Fruit fly (Drosophila melanogaster): ENCODE results near the gene Svip.

The Svip gene

DNA sequence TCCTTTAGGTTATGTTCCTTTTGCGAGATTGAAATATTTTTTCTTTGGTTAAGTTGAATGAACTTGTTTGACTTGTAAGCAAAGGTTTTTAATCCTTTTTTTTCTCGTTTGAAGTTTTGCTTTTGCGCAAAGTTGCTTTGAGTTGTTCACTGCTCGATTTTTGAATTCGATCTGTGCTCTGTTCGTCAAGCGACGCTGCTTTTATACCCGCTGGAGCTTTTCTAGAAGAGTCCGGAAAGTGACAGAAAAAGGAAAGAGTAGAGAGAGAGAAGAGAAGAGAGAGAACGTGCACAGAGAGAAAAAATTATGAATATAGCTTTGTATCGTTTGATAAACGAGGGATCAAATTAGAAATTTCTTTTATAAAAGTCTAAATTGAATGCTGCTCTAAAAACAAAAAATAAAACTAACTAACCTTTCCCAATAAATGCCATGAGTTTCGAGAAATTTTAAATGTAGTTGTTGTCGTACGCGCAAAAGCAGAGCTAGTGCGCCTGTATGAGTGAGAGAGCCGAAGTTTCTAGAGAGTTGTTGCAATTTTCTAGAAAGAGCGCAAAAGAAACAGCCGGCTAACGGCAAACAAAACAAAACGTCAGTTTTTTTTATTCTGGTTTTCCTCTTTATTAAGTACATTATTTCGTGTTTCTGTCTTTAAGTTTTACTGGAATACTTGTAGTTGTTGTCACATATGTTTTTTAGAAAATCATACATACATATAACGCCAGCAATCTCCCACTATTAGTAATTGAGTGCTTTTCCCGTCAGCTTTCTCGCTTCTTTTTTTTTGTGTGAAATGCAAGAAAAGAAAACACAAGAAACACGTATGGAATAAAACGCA lies 18.6 kb downstream of the Svip start, which contains the start of gene Hsp26 (continued):
- TF ChIP-seq NK7.1 (GFP tag; optimal IDR thresholded peaks at IDR 0.05): peak; percentile 70
- TF ChIP-seq Jarid2 (GFP tag; optimal IDR thresholded peaks at IDR 0.05): peak; percentile 75
- peak; percentile 72 for TF ChIP-seq CG33213 (GFP tag; optimal IDR thresholded peaks at IDR 0.05)
- TF ChIP-seq CG2875 (GFP tag; optimal IDR thresholded peaks at IDR 0.05): peak; percentile 73
- no peak for TF ChIP-seq aop (GFP tag; IDR thresholded peaks at IDR 0.05)
- peak; percentile 11 for TF ChIP-seq CG15011 (GFP tag; optimal IDR thresholded peaks at IDR 0.05)
- peak; percentile 75 for TF ChIP-seq Awh (GFP tag; IDR thresholded peaks at IDR 0.05)
- peak; percentile 49 for TF ChIP-seq CG5245 (GFP tag; optimal IDR thresholded peaks at IDR 0.05)
- peak; percentile 46 for TF ChIP-seq Ets97D (GFP tag; optimal IDR thresholded peaks at IDR 0.05)
- peak; percentile 86 for TF ChIP-seq CG32767 (GFP tag; IDR thresholded peaks at IDR 0.05)
- TF ChIP-seq CG4707 (GFP tag; optimal IDR thresholded peaks at IDR 0.05): peak; percentile 49
- TF ChIP-seq CG18262 (tag; optimal IDR thresholded peaks at IDR 0.05): peak; percentile 86
- TF ChIP-seq CG17829 (tag; optimal IDR thresholded peaks at IDR 0.05): peak; percentile 89
- peak; percentile 84 for TF ChIP-seq Ada2b (GFP tag; IDR thresholded peaks at IDR 0.05)
- no peak for TF ChIP-seq ham (GFP tag; IDR thresholded peaks at IDR 0.05)
- TF ChIP-seq CG17328 (GFP tag; IDR thresholded peaks at IDR 0.05): peak; percentile 91
- TF ChIP-seq prd (optimal IDR thresholded peaks at IDR 0.05): no peak
- TF ChIP-seq prd (GFP tag; IDR thresholded peaks at IDR 0.05): peak; percentile 79
- TF ChIP-seq Sin3A (optimal IDR thresholded peaks at IDR 0.05): no peak
- TF ChIP-seq Drgx (GFP tag; IDR thresholded peaks at IDR 0.05): peak; percentile 96
- no peak for TF ChIP-seq CG42726 (GFP tag; IDR thresholded peaks at IDR 0.05; ENCODE audit: partially characterized antibody)
- TF ChIP-seq CG16815 (GFP tag; optimal IDR thresholded peaks at IDR 0.05): peak; percentile 40
- peak; percentile 71 for TF ChIP-seq tap (tag; optimal IDR thresholded peaks at IDR 0.05)
- TF ChIP-seq sc (optimal IDR thresholded peaks at IDR 0.05): no peak
- TF ChIP-seq sc (GFP tag; optimal IDR thresholded peaks at IDR 0.05): peak; percentile 72
- TF ChIP-seq Bdp1 (GFP tag; optimal IDR thresholded peaks at IDR 0.05): peak; percentile 70
- TF ChIP-seq sisA (GFP tag; IDR thresholded peaks at IDR 0.05): peak; percentile 74
- peak; percentile 85 for TF ChIP-seq dmrt99B (tag; optimal IDR thresholded peaks at IDR 0.05)
- 0 out of 3 replicates have a peak, but pooled peaks have one; percentile 9 for TF ChIP-seq jigr1 (GFP tag; IDR thresholded peaks at IDR 0.05)
- TF ChIP-seq her (GFP tag; optimal IDR thresholded peaks at IDR 0.05): peak; percentile 87
- peak; percentile 82 for TF ChIP-seq zfh2 (GFP tag; optimal IDR thresholded peaks at IDR 0.05)
- TF ChIP-seq Hr3 (GFP tag; optimal IDR thresholded peaks at IDR 0.05): peak; percentile 80
- TF ChIP-seq CG9215 (GFP tag; IDR thresholded peaks at IDR 0.05): no peak
- TF ChIP-seq CG18619 (GFP tag; optimal IDR thresholded peaks at IDR 0.05): peak; percentile 74
- TF ChIP-seq maf-S (GFP tag; optimal IDR thresholded peaks at IDR 0.05): peak; percentile 77
- TF ChIP-seq Meics (GFP tag; optimal IDR thresholded peaks at IDR 0.05): peak; percentile 80
- TF ChIP-seq sqz (GFP tag; optimal IDR thresholded peaks at IDR 0.05): peak; percentile 58
- TF ChIP-seq Hey (tag; optimal IDR thresholded peaks at IDR 0.05): no peak
- peak; percentile 56 for TF ChIP-seq CG10654 (GFP tag; optimal IDR thresholded peaks at IDR 0.05)
- TF ChIP-seq lov (optimal IDR thresholded peaks at IDR 0.05): no peak
- TF ChIP-seq lov (GFP tag; IDR thresholded peaks at IDR 0.05): peak; percentile 62; the same call in 1 of the 3 replicates
- TF ChIP-seq peb (GFP tag; IDR thresholded peaks at IDR 0.05): peak; percentile 72
- TF ChIP-seq CG7745 (tag; optimal IDR thresholded peaks at IDR 0.05): peak; percentile 28
- no peak for TF ChIP-seq Dfd (GFP tag; optimal IDR thresholded peaks at IDR 0.05)
- TF ChIP-seq E2f1 (GFP tag; IDR thresholded peaks at IDR 0.05): peak; percentile 86
- TF ChIP-seq dati (GFP tag; IDR thresholded peaks at IDR 0.05): 0 out of 2 replicates have a peak, but pooled peaks have one; percentile 19
- peak; percentile 12 for TF ChIP-seq CG3995 (GFP tag; optimal IDR thresholded peaks at IDR 0.05)
- peak; percentile 80 for TF ChIP-seq Atf3 (GFP tag; optimal IDR thresholded peaks at IDR 0.05)
- TF ChIP-seq p53 (GFP tag; optimal IDR thresholded peaks at IDR 0.05): peak; percentile 63
- TF ChIP-seq odd (GFP tag; optimal IDR thresholded peaks at IDR 0.05): peak; percentile 86
- TF ChIP-seq Oaz (GFP tag; IDR thresholded peaks at IDR 0.05): peak; percentile 53; the same call in 1 of the 2 replicates
